Worm (Caenorhabditis elegans) whole organism, L3 larva: ENCODE data around the gene cwc-15.
A peak's percentile ranks its signal among the peaks of the same experiment; 100 is the strongest.

Experiments
- R02D3.7 ChIP-seq: fragments of 150-350 bp; optimal IDR thresholded peaks from 2 replicates; lab custom pipeline; 2014; ENCODE audit warnings: missing biosample characterization, missing genetic modification characterization
- ZK546.5 ChIP-seq: sonication (generic microtip); optimal IDR thresholded peaks from 2 replicates; lab custom pipeline; 2017; ENCODE audit warnings: missing biosample characterization, missing genetic modification characterization
- aly-2 ChIP-seq: fragments of 150-350 bp; optimal IDR thresholded peaks from 2 replicates; lab custom pipeline; 2014; ENCODE audit warnings: missing biosample characterization, missing genetic modification characterization
- ceh-16 ChIP-seq: sonication (generic microtip); optimal IDR thresholded peaks from 2 replicates; lab custom pipeline; 2017; ENCODE audit warnings: missing biosample characterization, missing genetic modification characterization
- ceh-28 ChIP-seq: fragments of 150-350 bp; optimal IDR thresholded peaks from 2 replicates; lab custom pipeline; 2014; ENCODE audit warnings: missing biosample characterization, missing genetic modification reagents, missing genetic modification characterization
- ceh-82 ChIP-seq: fragments of 150-350 bp; optimal IDR thresholded peaks from 2 replicates; lab custom pipeline; 2014; ENCODE audit warnings: missing biosample characterization, missing genetic modification characterization
- daf-12 ChIP-seq: fragments of 150-350 bp; optimal IDR thresholded peaks from 2 replicates; lab custom pipeline; 2014; ENCODE audit warnings: missing biosample characterization, missing genetic modification reagents, missing genetic modification characterization
- egl-27 ChIP-seq: sonication (generic microtip); optimal IDR thresholded peaks from 4 replicates; lab custom pipeline; 2017; ENCODE audit warnings: missing biosample characterization, missing genetic modification reagents, missing genetic modification characterization
- elt-2 ChIP-seq: sonication (generic microtip); optimal IDR thresholded peaks from 2 replicates; lab custom pipeline; 2016; ENCODE audit warnings: missing genetic modification reagents, mild to moderate bottlenecking, missing genetic modification characterization, missing compliant biosample characterization
- eor-1 ChIP-seq, 2 experiments: fragments of 150-350 bp; optimal IDR thresholded peaks; 2 replicates each; lab custom pipeline; 2014 to 2018; ENCODE audit warnings: missing biosample characterization in 2 of 2, missing genetic modification characterization in 2 of 2
- fos-1 ChIP-seq: fragments of 150-350 bp; optimal IDR thresholded peaks from 2 replicates; lab custom pipeline; 2014; ENCODE audit warnings: missing biosample characterization, missing genetic modification characterization
- hmg-11 ChIP-seq: sonication (generic microtip); optimal IDR thresholded peaks from 2 replicates; lab custom pipeline; 2016; ENCODE audit warnings: missing genetic modification characterization, missing compliant biosample characterization
- jun-1 ChIP-seq: fragments of 150-350 bp; optimal IDR thresholded peaks from 2 replicates; lab custom pipeline; 2014; ENCODE audit warnings: missing biosample characterization, missing genetic modification reagents, missing genetic modification characterization
- lsy-12 ChIP-seq: sonication (generic microtip); optimal IDR thresholded peaks from 2 replicates; lab custom pipeline; 2016; ENCODE audit warnings: mild to moderate bottlenecking, missing genetic modification characterization, missing compliant biosample characterization
- mdl-1 ChIP-seq: fragments of 150-350 bp; optimal IDR thresholded peaks from 2 replicates; lab custom pipeline; 2014; ENCODE audit warnings: missing biosample characterization, missing genetic modification characterization
- nfya-1 ChIP-seq: sonication (generic microtip); optimal IDR thresholded peaks from 2 replicates; lab custom pipeline; 2017; ENCODE audit warnings: missing genetic modification characterization, mild to moderate bottlenecking, missing compliant biosample characterization, antibody characterized with exemption, moderate library complexity; ENCODE audit not compliant: insufficient read depth
- nhr-12 ChIP-seq: fragments of 150-350 bp; optimal IDR thresholded peaks from 2 replicates; lab custom pipeline; 2014; ENCODE audit warnings: missing biosample characterization, missing genetic modification characterization
- nhr-23 ChIP-seq: fragments of 150-350 bp; optimal IDR thresholded peaks from 2 replicates; lab custom pipeline; 2014; ENCODE audit warnings: missing biosample characterization, missing genetic modification reagents, missing genetic modification characterization
- nhr-25 ChIP-seq: sonication (generic microtip); optimal IDR thresholded peaks from 2 replicates; lab custom pipeline; 2017; ENCODE audit warnings: missing biosample characterization, missing genetic modification characterization
- nhr-28 ChIP-seq: fragments of 150-350 bp; optimal IDR thresholded peaks from 2 replicates; lab custom pipeline; 2014; ENCODE audit warnings: missing biosample characterization, missing genetic modification characterization
- nhr-43 ChIP-seq: sonication (generic microtip); optimal IDR thresholded peaks from 2 replicates; lab custom pipeline; 2016; ENCODE audit warnings: mild to moderate bottlenecking, missing genetic modification characterization, missing compliant biosample characterization; ENCODE audit not compliant: poor library complexity, severe bottlenecking
- nhr-67 ChIP-seq: fragments of 150-350 bp; optimal IDR thresholded peaks from 2 replicates; lab custom pipeline; 2014; ENCODE audit warnings: missing biosample characterization, missing genetic modification characterization
- nhr-77 ChIP-seq: fragments of 150-350 bp; optimal IDR thresholded peaks from 2 replicates; lab custom pipeline; 2014; ENCODE audit warnings: missing biosample characterization, missing genetic modification characterization
- pqm-1 ChIP-seq: fragments of 150-350 bp; optimal IDR thresholded peaks from 2 replicates; lab custom pipeline; 2017; ENCODE audit warnings: missing biosample characterization, missing genetic modification characterization, inconsistent platforms
- sea-2 ChIP-seq: fragments of 150-350 bp; sonication (generic microtip); optimal IDR thresholded peaks from 4 replicates; lab custom pipeline; 2014; ENCODE audit warnings: missing biosample characterization, missing genetic modification reagents, missing genetic modification characterization
- skn-1 ChIP-seq: fragments of 150-350 bp; optimal IDR thresholded peaks from 2 replicates; lab custom pipeline; 2014; ENCODE audit warnings: missing biosample characterization, missing genetic modification characterization
- tbx-2 ChIP-seq: sonication (generic microtip); optimal IDR thresholded peaks from 2 replicates; lab custom pipeline; 2016; ENCODE audit warnings: mild to moderate bottlenecking, missing genetic modification characterization, missing compliant biosample characterization
- unc-39 ChIP-seq: sonication (generic microtip); optimal IDR thresholded peaks from 4 replicates; lab custom pipeline; 2017; ENCODE audit warnings: missing biosample characterization, missing genetic modification characterization
- unc-62 ChIP-seq: fragments of 150-350 bp; sonication (generic microtip); optimal IDR thresholded peaks from 4 replicates; lab custom pipeline; 2014; ENCODE audit warnings: missing biosample characterization, missing genetic modification reagents, missing genetic modification characterization
- ztf-11 ChIP-seq: fragments of 150-350 bp; optimal IDR thresholded peaks from 2 replicates; lab custom pipeline; 2014; ENCODE audit warnings: missing biosample characterization, missing genetic modification characterization
- ztf-4 ChIP-seq: fragments of 150-350 bp; optimal IDR thresholded peaks from 2 replicates; lab custom pipeline; 2014; ENCODE audit warnings: missing biosample characterization, missing genetic modification characterization

cwc-15 gene

DNA sequence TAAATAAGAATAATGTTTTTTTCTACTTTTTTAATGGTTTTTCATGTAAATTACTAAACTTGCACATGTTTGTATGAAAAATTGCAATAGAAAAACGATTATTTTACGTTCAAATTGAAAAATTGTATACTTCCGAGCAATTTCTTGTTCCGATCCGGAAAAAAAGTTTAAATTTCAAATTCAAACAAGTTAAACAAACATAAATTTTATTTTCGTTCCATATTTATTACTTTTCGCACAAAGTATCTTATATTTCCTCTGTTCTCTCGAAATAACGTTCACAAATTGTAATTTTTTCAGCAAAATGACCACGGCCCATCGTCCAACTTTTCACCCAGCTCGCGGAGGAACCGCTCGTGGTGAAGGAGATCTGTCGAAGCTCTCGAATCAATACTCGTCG is at the start of gene cwc-15:
TSS of gene cwc-15 (plus strand) at position 301 of the 400 bp plus-strand sequence.
- TF ChIP-seq daf-12 (tag; lab: Kevin White, UChicago) (no peak), lsy-12 (tag; lab: Kevin White, UChicago) (no peak), ceh-16 (tag; lab: Kevin White, UChicago) (no peak), nhr-12 (tag; lab: Kevin White, UChicago) (no peak), ZK546.5 (tag; lab: Kevin White, UChicago) (no peak), nhr-67 (no peak), nhr-23 (tag; lab: Kevin White, UChicago) (no peak), unc-39 (tag; lab: Kevin White, UChicago) (no peak), nhr-43 (no peak), tbx-2 (no peak), egl-27 (no peak), sea-2 (GFP tag; lab: Kevin White, UChicago) (no peak), R02D3.7 (no peak), unc-62 (no peak), jun-1 (no peak), mdl-1 (tag; lab: Kevin White, UChicago) (no peak), elt-2 (tag; lab: Kevin White, UChicago) (no peak), ceh-28 (tag; lab: Kevin White, UChicago) (no peak), nfya-1 (no peak)

DNA sequence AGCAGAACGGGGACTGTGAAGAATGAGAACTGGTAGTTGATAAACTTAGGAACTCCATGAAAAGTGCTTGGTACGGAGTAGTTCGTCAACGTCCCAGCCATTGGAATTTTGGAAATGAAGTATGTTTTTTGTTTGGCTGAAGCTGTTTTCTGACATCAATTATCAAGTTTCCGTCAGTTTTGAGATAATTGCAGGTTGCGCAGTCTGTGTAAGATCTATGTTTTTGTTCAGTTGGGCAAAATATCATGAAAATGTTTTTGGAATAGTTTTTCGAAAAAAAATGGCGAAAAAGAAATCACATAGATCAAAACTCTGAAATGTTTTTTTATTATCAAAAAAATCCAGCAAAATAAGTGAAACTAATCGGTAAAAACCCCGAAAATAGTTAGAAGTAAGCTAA is 48.3 kb upstream of the cwc-15 start, which contains the start of gene sru-22:
TSS of gene sru-22 (minus strand) at position 101 of the 400 bp plus-strand sequence.
- TF ChIP-seq nhr-25 (tag; lab: Kevin White, UChicago) (no peak), nhr-43 (no peak)

DNA sequence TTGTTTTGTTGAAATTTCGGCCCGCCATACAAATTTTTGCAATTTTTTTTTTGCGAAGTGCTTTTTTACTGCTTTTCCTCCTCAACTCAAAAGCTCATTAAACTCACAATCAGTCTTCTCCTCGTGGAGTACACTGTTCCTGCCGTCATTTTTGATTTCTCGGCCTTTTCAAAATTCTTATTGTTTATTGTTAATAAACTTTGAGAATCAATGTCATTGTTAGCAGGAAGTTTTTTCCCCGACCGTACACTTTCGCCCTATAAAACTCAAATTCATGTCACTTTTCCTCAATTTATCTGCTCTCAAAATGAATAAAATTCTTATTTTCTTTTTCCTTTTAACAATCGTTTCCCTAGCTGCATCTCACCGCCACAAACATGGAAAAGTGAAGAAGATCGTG is 47.3 kb upstream of the cwc-15 start, which contains the start of gene clec-232:
TSS of gene clec-232 (plus strand) at position 301 of the 400 bp plus-strand sequence.
- TF ChIP-seq eor-1 (tag; optimal IDR thresholded peaks at IDR 0.05; lab: Kevin White, UChicago) (no peak), nhr-25 (tag; lab: Kevin White, UChicago) (no peak), nhr-23 (tag; lab: Kevin White, UChicago) (no peak), pqm-1 (tag; lab: Kevin White, UChicago) (no peak), nfya-1 (no peak), nhr-28 (tag; lab: Kevin White, UChicago) (no peak), aly-2 (tag; lab: Kevin White, UChicago) (no peak), sea-2 (GFP tag; lab: Kevin White, UChicago) (no peak), lsy-12 (tag; lab: Kevin White, UChicago) (no peak), ztf-4 (tag; lab: Kevin White, UChicago) (no peak), nhr-43 (no peak), ceh-16 (tag; lab: Kevin White, UChicago) (no peak), skn-1 (tag; lab: Kevin White, UChicago) (no peak), ceh-82 (no peak), ztf-11 (tag; lab: Kevin White, UChicago) (no peak)

DNA sequence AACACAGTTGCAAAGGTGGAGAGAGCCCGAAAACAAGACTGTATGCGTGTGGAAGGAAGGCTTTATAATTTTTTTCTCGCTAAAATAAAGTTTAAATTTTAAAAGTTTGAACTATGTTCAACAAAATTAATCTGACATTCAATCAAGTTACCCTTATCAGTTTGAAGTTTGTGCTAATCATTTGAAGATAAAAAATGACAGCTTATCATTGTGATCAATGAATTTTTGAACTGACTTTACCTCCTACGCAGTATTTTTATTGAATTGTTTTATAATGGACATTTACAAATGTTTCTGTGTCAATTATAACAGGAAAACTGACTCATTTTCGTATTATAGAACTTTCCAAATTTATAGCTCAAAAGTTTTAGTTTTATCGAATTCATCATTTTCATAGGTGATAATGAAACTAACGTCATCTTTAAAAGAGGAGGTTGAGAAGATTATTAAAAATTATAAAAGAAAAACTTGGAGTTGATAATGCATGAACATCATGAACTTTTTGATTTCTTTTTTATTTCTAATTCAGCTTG is 44.9 kb upstream of the cwc-15 start, which contains the start of gene oac-20:
TSS of gene oac-20 (plus strand) at position 483 of the 533 bp plus-strand sequence.
- TF ChIP-seq ceh-16 (tag; lab: Kevin White, UChicago) (no peak), elt-2 (tag; lab: Kevin White, UChicago) (peak; percentile 92), pqm-1 (tag; lab: Kevin White, UChicago) (peak; percentile 76), fos-1 (tag; lab: Kevin White, UChicago) (no peak)

DNA sequence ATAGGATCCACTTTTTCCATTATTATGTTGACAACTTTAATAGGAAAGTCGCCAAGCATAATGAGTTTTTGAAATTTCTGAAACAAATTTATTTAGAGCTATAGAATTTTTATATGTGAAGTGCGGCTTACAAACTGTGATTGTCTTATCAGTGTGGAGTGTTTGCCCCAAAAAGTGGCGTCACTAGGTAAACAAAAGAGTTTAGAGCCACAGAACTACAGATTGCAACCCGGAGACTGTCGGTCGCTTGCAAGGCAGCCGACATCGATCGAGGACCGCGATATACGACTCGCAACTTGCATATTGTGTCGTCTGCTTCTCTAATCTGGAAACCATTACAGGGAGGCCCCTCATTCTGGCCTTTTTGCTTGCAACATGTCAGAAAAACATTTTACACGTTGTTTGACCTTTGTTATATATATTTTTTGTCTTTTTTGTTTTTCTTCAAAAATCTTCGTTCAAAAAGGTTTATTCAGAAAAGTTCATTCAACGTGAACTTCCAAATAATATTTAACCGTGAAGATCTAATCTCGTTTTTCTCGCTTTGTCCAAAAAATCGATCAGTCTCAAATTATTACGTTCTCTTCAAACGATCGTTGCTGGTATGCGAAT is 40.3 kb upstream of the cwc-15 start, which contains the start of the genes fbxa-99 and F36G9.13:
TSS of gene fbxa-99 (minus strand) at position 122 of the 612 bp plus-strand sequence.
TSS of gene F36G9.13 (plus strand) at position 562 of the 612 bp plus-strand sequence.
- TF ChIP-seq hmg-11 (tag; lab: Kevin White, UChicago) (no peak), pqm-1 (tag; lab: Kevin White, UChicago) (peak; percentile 65), elt-2 (tag; lab: Kevin White, UChicago) (peak; percentile 67), nhr-77 (tag; lab: Kevin White, UChicago) (no peak)
